Fruit fly (Drosophila melanogaster): Measurements from ENCODE around the gene CG2187.

CG2187 gene

dm6 chr3R:31768198-31768597 lies 9.8 kb upstream of the CG2187 start (continued):
- TF ChIP-seq Ets96B (tag; optimal IDR thresholded peaks at IDR 0.05): peak; percentile 56
- peak; percentile 91 for TF ChIP-seq Eip78C (GFP tag)
- peak; percentile 83 for TF ChIP-seq CG6276 (GFP tag; optimal IDR thresholded peaks at IDR 0.05)
- no peak for TF ChIP-seq Hr39 (GFP tag; optimal IDR thresholded peaks at IDR 0.05)
- no peak for TF ChIP-seq CG6854 (GFP tag; optimal IDR thresholded peaks at IDR 0.05)
- TF ChIP-seq lz (GFP tag; optimal IDR thresholded peaks at IDR 0.05): no peak
- peak; percentile 63 for TF ChIP-seq Sox14 (GFP tag; optimal IDR thresholded peaks at IDR 0.05)
- TF ChIP-seq fd85E (GFP tag; optimal IDR thresholded peaks at IDR 0.05): no peak
- TF ChIP-seq CG11762 (GFP tag; optimal IDR thresholded peaks at IDR 0.05; ENCODE audit: insufficient read depth): peak; percentile 62
- peak; percentile 12 for TF ChIP-seq spab (GFP tag; optimal IDR thresholded peaks at IDR 0.05)
- peak; percentile 32 for TF ChIP-seq acj6 (GFP tag; optimal IDR thresholded peaks at IDR 0.05)
- TF ChIP-seq OdsH (GFP tag; optimal IDR thresholded peaks at IDR 0.05): peak; percentile 53
- TF ChIP-seq Ets21C (GFP tag; optimal IDR thresholded peaks at IDR 0.05): no peak
- peak; percentile 28; the same call in 1 of the 2 replicates for TF ChIP-seq CG11294 (GFP tag; IDR thresholded peaks at IDR 0.05)
- TF ChIP-seq CG32006 (GFP tag; optimal IDR thresholded peaks at IDR 0.05): peak; percentile 87
- TF ChIP-seq Sox15 (GFP tag; optimal IDR thresholded peaks at IDR 0.05): no peak
- peak; percentile 50 for TF ChIP-seq CG16779 (tag; optimal IDR thresholded peaks at IDR 0.05)
- peak; percentile 68 for TF ChIP-seq CG10631 (GFP tag; optimal IDR thresholded peaks at IDR 0.05)
- no peak for TF ChIP-seq CG1621 (tag; optimal IDR thresholded peaks at IDR 0.05)
- no peak for TF ChIP-seq vri (GFP tag; optimal IDR thresholded peaks at IDR 0.05)
- TF ChIP-seq Lpt (GFP tag; optimal IDR thresholded peaks at IDR 0.05): peak; percentile 84
- TF ChIP-seq dac (GFP tag; optimal IDR thresholded peaks at IDR 0.05): peak; percentile 77
- no peak for TF ChIP-seq Blimp-1 (GFP tag; optimal IDR thresholded peaks at IDR 0.05)
- no peak for TF ChIP-seq Eip93F (GFP tag; optimal IDR thresholded peaks at IDR 0.05)
- no peak for TF ChIP-seq cyc (GFP tag; optimal IDR thresholded peaks at IDR 0.05)
- TF ChIP-seq CG4318 (GFP tag; optimal IDR thresholded peaks at IDR 0.05): no peak

- peak; percentile 23 for TF ChIP-seq CG11902 (GFP tag; optimal IDR thresholded peaks at IDR 0.05)
- no peak for TF ChIP-seq CG11294 (GFP tag; IDR thresholded peaks at IDR 0.05)
- TF ChIP-seq Blimp-1 (GFP tag; optimal IDR thresholded peaks at IDR 0.05): peak; percentile 5
- TF ChIP-seq Hr39 (GFP tag; optimal IDR thresholded peaks at IDR 0.05): no peak
- TF ChIP-seq cyc (GFP tag; optimal IDR thresholded peaks at IDR 0.05): peak; percentile 7
- peak; percentile 3 for TF ChIP-seq topi (GFP tag; optimal IDR thresholded peaks at IDR 0.05)
- TF ChIP-seq CG8119 (GFP tag; IDR thresholded peaks at IDR 0.05): peak; percentile 60
- peak; percentile 29 for TF ChIP-seq spab (GFP tag; optimal IDR thresholded peaks at IDR 0.05)
- peak; percentile 36 for TF ChIP-seq CG11762 (GFP tag; optimal IDR thresholded peaks at IDR 0.05; ENCODE audit: insufficient read depth)
- TF ChIP-seq ss (GFP tag; optimal IDR thresholded peaks at IDR 0.05): no peak
- peak; percentile 75 for TF ChIP-seq Hr4 (GFP tag; optimal IDR thresholded peaks at IDR 0.05)
- peak; percentile 33 for TF ChIP-seq CG3032 (tag; optimal IDR thresholded peaks at IDR 0.05)
- TF ChIP-seq CG3919 (GFP tag; optimal IDR thresholded peaks at IDR 0.05): peak; percentile 53
- TF ChIP-seq Eip93F (GFP tag; optimal IDR thresholded peaks at IDR 0.05): no peak
- TF ChIP-seq CG6163 (GFP tag; IDR thresholded peaks at IDR 0.05): no peak
- TF ChIP-seq Lpt (GFP tag; optimal IDR thresholded peaks at IDR 0.05): peak; percentile 14
- no peak for TF ChIP-seq CG9139 (GFP tag; optimal IDR thresholded peaks at IDR 0.05)
- TF ChIP-seq CG6792 (GFP tag; optimal IDR thresholded peaks at IDR 0.05): peak; percentile 31
- TF ChIP-seq Ets96B (tag; optimal IDR thresholded peaks at IDR 0.05): peak; percentile 30
- TF ChIP-seq eg (GFP tag; IDR thresholded peaks at IDR 0.05): no peak
- TF ChIP-seq CG6808 (GFP tag; optimal IDR thresholded peaks at IDR 0.05): peak; percentile 48
- TF ChIP-seq acj6 (GFP tag; optimal IDR thresholded peaks at IDR 0.05): peak; percentile 59
- peak; percentile 82 for TF ChIP-seq CG32006 (GFP tag; optimal IDR thresholded peaks at IDR 0.05)
- no peak for TF ChIP-seq Met (GFP tag; optimal IDR thresholded peaks at IDR 0.05)
- TF ChIP-seq CG6276 (GFP tag; optimal IDR thresholded peaks at IDR 0.05): peak; percentile 58
- peak; percentile 50 for TF ChIP-seq CG34406 (GFP tag; optimal IDR thresholded peaks at IDR 0.05)
- TF ChIP-seq CG10631 (GFP tag; optimal IDR thresholded peaks at IDR 0.05): peak; percentile 61
- no peak for TF ChIP-seq Gug (GFP tag; IDR thresholded peaks at IDR 0.05)
- peak; percentile 41 for TF ChIP-seq CG10669 (GFP tag; optimal IDR thresholded peaks at IDR 0.05)
- no peak for TF ChIP-seq fd85E (GFP tag; optimal IDR thresholded peaks at IDR 0.05)
- peak; percentile 78 for TF ChIP-seq svp (GFP tag)
- no peak for TF ChIP-seq vri (GFP tag; optimal IDR thresholded peaks at IDR 0.05)
- TF ChIP-seq CG8632 (GFP tag; optimal IDR thresholded peaks at IDR 0.05): peak; percentile 43
- peak; percentile 50 for TF ChIP-seq achi (GFP tag; optimal IDR thresholded peaks at IDR 0.05)
- TF ChIP-seq CG6854 (GFP tag; optimal IDR thresholded peaks at IDR 0.05): no peak
- peak; percentile 10 for TF ChIP-seq lz (GFP tag; optimal IDR thresholded peaks at IDR 0.05)
- TF ChIP-seq dac (GFP tag; optimal IDR thresholded peaks at IDR 0.05): peak; percentile 28
- TF ChIP-seq fd59A (GFP tag; optimal IDR thresholded peaks at IDR 0.05): no peak
- no peak for TF ChIP-seq Ets21C (GFP tag; optimal IDR thresholded peaks at IDR 0.05)
- peak; percentile 23 for TF ChIP-seq CG7368 (GFP tag; optimal IDR thresholded peaks at IDR 0.05)
- TF ChIP-seq CG15336 (GFP tag; IDR thresholded peaks at IDR 0.05): peak; percentile 63
Observed at dm6 chr3R:31767528-31767927, 9.1 kb upstream of the CG2187 start.

All from whole organism, prepupa.